Fruit fly (Drosophila melanogaster) whole organism, prepupa: ENCODE measurements around the gene CAH5.

Experiments used
- Blimp-1 ChIP-seq: fragments of 200-800 bp; sonication (Bioruptor generic); optimal IDR thresholded peaks from 3 replicates; lab custom pipeline; 2017; ENCODE audit warnings: missing biosample characterization, missing genetic modification characterization, mild to moderate bottlenecking, moderate library complexity, missing genetic modification reagents
- CG4318 ChIP-seq: fragments of 200-800 bp; sonication (Bioruptor generic); optimal IDR thresholded peaks from 3 replicates; lab custom pipeline; 2017; ENCODE audit warnings: missing biosample characterization, mild to moderate bottlenecking, missing genetic modification characterization
- CG6276 ChIP-seq: fragments of 200-800 bp; sonication (Bioruptor generic); optimal IDR thresholded peaks from 2 replicates; lab custom pipeline; 2017; ENCODE audit warnings: missing biosample characterization, mild to moderate bottlenecking, missing genetic modification characterization
- CG6808 ChIP-seq: fragments of 200-800 bp; sonication (Bioruptor generic); optimal IDR thresholded peaks from 3 replicates; lab custom pipeline; 2017; ENCODE audit warnings: missing biosample characterization, missing genetic modification characterization, mild to moderate bottlenecking, moderate library complexity, missing genetic modification reagents
- CG6854 ChIP-seq: fragments of 200-800 bp; sonication (Bioruptor generic); optimal IDR thresholded peaks from 2 replicates; lab custom pipeline; 2017; ENCODE audit warnings: missing biosample characterization, mild to moderate bottlenecking, missing genetic modification characterization
- Eip93F ChIP-seq: fragments of 200-800 bp; sonication (Bioruptor generic); optimal IDR thresholded peaks from 2 replicates; lab custom pipeline; 2016; ENCODE audit warnings: missing biosample characterization, mild to moderate bottlenecking, missing genetic modification characterization
- Ets21C ChIP-seq: fragments of 200-800 bp; sonication (Bioruptor generic); optimal IDR thresholded peaks from 3 replicates; lab custom pipeline; 2016; ENCODE audit warnings: missing biosample characterization, missing genetic modification characterization
- Gug ChIP-seq: fragments of 200-800 bp; sonication (Bioruptor generic); IDR thresholded peaks from 2 replicates; pipeline ENCODE4 v1.3.6; 2022; ENCODE audit warnings: missing biosample characterization, missing genetic modification characterization
- Met ChIP-seq: fragments of 200-800 bp; sonication (Bioruptor generic); optimal IDR thresholded peaks from 3 replicates; lab custom pipeline; 2016; ENCODE audit warnings: missing biosample characterization, missing genetic modification characterization

DNA sequence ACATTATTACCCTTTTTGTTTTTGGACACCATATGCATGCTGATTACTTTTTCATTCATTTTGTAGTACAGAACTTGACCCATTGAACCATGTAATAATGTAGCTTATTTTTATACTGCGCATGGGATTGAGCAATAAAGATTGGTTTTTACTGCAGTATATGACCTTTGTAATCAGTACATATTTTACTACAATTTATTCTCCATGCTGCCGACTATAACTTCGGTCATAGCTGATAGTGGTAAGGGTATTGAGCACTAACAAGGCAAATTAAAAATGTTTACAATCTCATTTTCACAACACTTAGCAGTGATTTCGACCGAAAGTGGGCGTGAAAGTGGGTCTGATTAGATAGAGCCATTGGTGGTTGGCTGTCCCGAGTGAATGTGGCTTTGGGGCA lies 44.1 kb downstream of the CAH5 start:
- TF ChIP-seq Met (GFP tag; lab: Kevin White, UChicago) (no peak), Ets21C (GFP tag; lab: Kevin White, UChicago) (no peak), Blimp-1 (GFP tag; lab: Kevin White, UChicago) (no peak), CG6854 (GFP tag; lab: Kevin White, UChicago) (no peak), Eip93F (GFP tag; lab: Kevin White, UChicago) (no peak), Gug (GFP tag; lab: Robert Waterston, UW) (no peak), CG4318 (no peak), CG6808 (GFP tag; lab: Kevin White, UChicago) (no peak), CG6276 (GFP tag; lab: Kevin White, UChicago) (no peak)
